Fruit fly (Drosophila melanogaster) whole organism, embryonic: ENCODE measurements around the gene CHES-1-like.
A peak's percentile ranks its signal among the peaks of the same experiment; 100 is the strongest.

ENCODE experiments used
- Abd-B ChIP-seq: fragments of 200-800 bp; sonication (Bioruptor generic); optimal IDR thresholded peaks from 2 replicates; lab custom pipeline; 2018; ENCODE audit warnings: missing biosample characterization, mild to moderate bottlenecking, missing genetic modification characterization, moderate library complexity
- Antp ChIP-seq: fragments of 200-800 bp; sonication (Bioruptor generic); optimal IDR thresholded peaks from 3 replicates; lab custom pipeline; 2016; ENCODE audit warnings: missing biosample characterization, missing genetic modification characterization
- BtbVII ChIP-seq: fragments of 200-800 bp; sonication (Bioruptor generic); optimal IDR thresholded peaks from 3 replicates; lab custom pipeline; 2017; ENCODE audit warnings: missing biosample characterization, mild to moderate bottlenecking, missing genetic modification characterization
- CG10147 ChIP-seq: fragments of 200-800 bp; sonication (Bioruptor generic); optimal IDR thresholded peaks from 2 replicates; lab custom pipeline; 2019; ENCODE audit warnings: missing biosample characterization, mild to moderate bottlenecking, missing genetic modification characterization, moderate library complexity
- CG12236 ChIP-seq: fragments of 200-800 bp; sonication (Bioruptor generic); optimal IDR thresholded peaks from 2 replicates; lab custom pipeline; 2016; ENCODE audit warnings: missing biosample characterization, missing genetic modification characterization
- CG1603 ChIP-seq: fragments of 200-800 bp; sonication (Bioruptor generic); optimal IDR thresholded peaks from 2 replicates; lab custom pipeline; 2019; ENCODE audit warnings: missing biosample characterization, mild to moderate bottlenecking, missing genetic modification characterization, moderate library complexity
- CG17568 ChIP-seq: fragments of 200-800 bp; sonication (Bioruptor generic); optimal IDR thresholded peaks from 2 replicates; lab custom pipeline; 2018; ENCODE audit warnings: missing biosample characterization, mild to moderate bottlenecking, missing genetic modification characterization, moderate library complexity
- CG1832 ChIP-seq: fragments of 200-800 bp; sonication (Bioruptor generic); optimal IDR thresholded peaks from 2 replicates; lab custom pipeline; 2017; ENCODE audit warnings: missing biosample characterization, mild to moderate bottlenecking, missing genetic modification characterization, inconsistent platforms
- CG18619 ChIP-seq: fragments of 200-800 bp; sonication (Bioruptor generic); optimal IDR thresholded peaks from 3 replicates; lab custom pipeline; 2017; ENCODE audit warnings: missing biosample characterization, mild to moderate bottlenecking, missing genetic modification characterization
- CG2202 ChIP-seq: fragments of 200-800 bp; sonication (Bioruptor generic); optimal IDR thresholded peaks from 2 replicates; lab custom pipeline; 2018; ENCODE audit warnings: missing biosample characterization, mild to moderate bottlenecking, missing genetic modification characterization
- CG2712 ChIP-seq: fragments of 200-800 bp; optimal IDR thresholded peaks from 3 replicates; lab custom pipeline; 2019; ENCODE audit warnings: missing biosample characterization, mild to moderate bottlenecking, missing genetic modification characterization, moderate library complexity
- CG2875 ChIP-seq: fragments of 200-800 bp; sonication (Bioruptor generic); optimal IDR thresholded peaks from 2 replicates; lab custom pipeline; 2017; ENCODE audit warnings: missing biosample characterization, mild to moderate bottlenecking, missing genetic modification characterization, missing genetic modification reagents
- CG30431 ChIP-seq: fragments of 200-800 bp; sonication (Bioruptor generic); optimal IDR thresholded peaks from 2 replicates; lab custom pipeline; 2017; ENCODE audit warnings: missing biosample characterization, missing genetic modification characterization
- CG3065 ChIP-seq: fragments of 200-800 bp; sonication (Bioruptor generic); optimal IDR thresholded peaks from 2 replicates; lab custom pipeline; 2016; ENCODE audit warnings: missing biosample characterization, missing genetic modification characterization
- CG31224 ChIP-seq: fragments of 200-800 bp; sonication (Bioruptor generic); IDR thresholded peaks from 2 replicates; pipeline ENCODE4 v1.3.6; 2022; ENCODE audit warnings: missing biosample characterization, missing genetic modification characterization
- CG33213 ChIP-seq: fragments of 200-800 bp; sonication (Bioruptor generic); optimal IDR thresholded peaks from 3 replicates; lab custom pipeline; 2016; ENCODE audit warnings: missing biosample characterization, missing genetic modification characterization
- CG34224 ChIP-seq: fragments of 200-800 bp; sonication (Bioruptor generic); IDR thresholded peaks from 3 replicates; pipeline ENCODE4 v1.3.6; 2022; ENCODE audit warnings: missing biosample characterization, missing genetic modification characterization; ENCODE audit not compliant: partially characterized antibody
- CG7271 ChIP-seq: fragments of 200-800 bp; sonication (Bioruptor generic); optimal IDR thresholded peaks from 2 replicates; lab custom pipeline; 2018; ENCODE audit warnings: missing biosample characterization, mild to moderate bottlenecking, missing genetic modification characterization, moderate library complexity
- CG7745 ChIP-seq: fragments of 200-800 bp; sonication (Bioruptor generic); optimal IDR thresholded peaks from 2 replicates; lab custom pipeline; 2018; ENCODE audit warnings: missing biosample characterization, mild to moderate bottlenecking, missing genetic modification characterization, moderate library complexity
- CG7963 ChIP-seq: fragments of 200-800 bp; sonication (Bioruptor generic); IDR thresholded peaks from 3 replicates; pipeline ENCODE4 v1.3.6; 2022; ENCODE audit warnings: missing biosample characterization, missing genetic modification characterization; ENCODE audit not compliant: partially characterized antibody
- CG7987 ChIP-seq: fragments of 200-800 bp; sonication (Bioruptor generic); optimal IDR thresholded peaks from 2 replicates; lab custom pipeline; 2018; ENCODE audit warnings: missing biosample characterization, mild to moderate bottlenecking, missing genetic modification characterization, moderate library complexity
- CG9609 ChIP-seq: fragments of 200-800 bp; sonication (Bioruptor generic); optimal IDR thresholded peaks from 3 replicates; lab custom pipeline; 2016; ENCODE audit warnings: missing biosample characterization, missing genetic modification characterization
- CrebB ChIP-seq: fragments of 200-800 bp; sonication (Bioruptor generic); optimal IDR thresholded peaks from 3 replicates; lab custom pipeline; 2018; ENCODE audit warnings: missing biosample characterization, mild to moderate bottlenecking, missing genetic modification characterization
- D19A ChIP-seq: fragments of 200-800 bp; optimal IDR thresholded peaks from 3 replicates; lab custom pipeline; 2019; ENCODE audit warnings: missing biosample characterization, mild to moderate bottlenecking, missing genetic modification characterization, moderate library complexity
- Fer1 ChIP-seq: fragments of 200-800 bp; sonication (Bioruptor generic); optimal IDR thresholded peaks from 2 replicates; lab custom pipeline; 2017; ENCODE audit warnings: missing biosample characterization, mild to moderate bottlenecking, missing genetic modification characterization
- Fer3 ChIP-seq: fragments of 200-800 bp; sonication (Bioruptor generic); optimal IDR thresholded peaks from 2 replicates; lab custom pipeline; 2018; ENCODE audit warnings: missing biosample characterization, mild to moderate bottlenecking, missing genetic modification characterization, moderate library complexity
- Hr3 ChIP-seq: fragments of 200-800 bp; sonication (Bioruptor generic); optimal IDR thresholded peaks from 3 replicates; lab custom pipeline; 2016; ENCODE audit warnings: missing biosample characterization, missing genetic modification characterization
- Hr39 ChIP-seq: fragments of >200 bp; optimal IDR thresholded peaks from 2 replicates; lab custom pipeline; 2017
- Lpt ChIP-seq: fragments of >200 bp; optimal IDR thresholded peaks from 2 replicates; lab custom pipeline; 2018; ENCODE audit warnings: missing biosample characterization, missing genetic modification characterization
- Max ChIP-seq: fragments of 200-800 bp; sonication (Bioruptor generic); optimal IDR thresholded peaks from 2 replicates; lab custom pipeline; 2016; ENCODE audit warnings: missing biosample characterization, mild to moderate bottlenecking, missing genetic modification characterization
- Meics ChIP-seq: fragments of 200-800 bp; sonication (Bioruptor generic); optimal IDR thresholded peaks from 2 replicates; lab custom pipeline; 2017; ENCODE audit warnings: missing biosample characterization, mild to moderate bottlenecking, missing genetic modification characterization
- Mes4 ChIP-seq: fragments of 200-800 bp; sonication (Bioruptor generic); optimal IDR thresholded peaks from 2 replicates; lab custom pipeline; 2016; ENCODE audit warnings: missing biosample characterization, missing genetic modification characterization
- Opbp ChIP-seq: fragments of 200-800 bp; sonication (Bioruptor generic); IDR thresholded peaks from 3 replicates; pipeline ENCODE4 v1.3.6; 2022; ENCODE audit warnings: missing biosample characterization, missing genetic modification characterization; ENCODE audit not compliant: partially characterized antibody
- Sox102F ChIP-seq: fragments of 200-800 bp; sonication (Bioruptor generic); optimal IDR thresholded peaks from 2 replicates; lab custom pipeline; 2018; ENCODE audit warnings: missing biosample characterization, mild to moderate bottlenecking, missing genetic modification characterization, moderate library complexity
- Trl ChIP-seq, 3 experiments: fragments of >200 bp in 2 of 3; fragments of 200-800 bp in 1 of 3; sonication (Bioruptor generic) in 1 of 3; optimal IDR thresholded peaks; 2 replicates in 1 of 3; 3 replicates in 2 of 3; lab custom pipeline; 2016 to 2017; ENCODE audit warnings: missing biosample characterization in 1 of 3, missing genetic modification characterization in 1 of 3
- ash1 ChIP-seq: fragments of 200-800 bp; sonication (Bioruptor generic); optimal IDR thresholded peaks from 2 replicates; lab custom pipeline; 2018; ENCODE audit warnings: missing biosample characterization, mild to moderate bottlenecking, missing genetic modification characterization
- bab2 ChIP-seq: fragments of 200-800 bp; sonication (Bioruptor generic); optimal IDR thresholded peaks from 2 replicates; lab custom pipeline; 2016; ENCODE audit warnings: missing biosample characterization, missing genetic modification characterization
- bigmax ChIP-seq: fragments of 200-800 bp; sonication (Bioruptor generic); optimal IDR thresholded peaks from 2 replicates; lab custom pipeline; 2018; ENCODE audit warnings: missing biosample characterization, mild to moderate bottlenecking, missing genetic modification characterization
- chm ChIP-seq: fragments of 200-800 bp; sonication (Bioruptor generic); IDR thresholded peaks from 2 replicates; pipeline ENCODE4 v1.3.6; 2022; ENCODE audit warnings: missing biosample characterization, missing genetic modification characterization
- fd64A ChIP-seq: fragments of 200-800 bp; sonication (Bioruptor generic); optimal IDR thresholded peaks from 3 replicates; lab custom pipeline; 2018; ENCODE audit warnings: missing biosample characterization, mild to moderate bottlenecking, missing genetic modification characterization
- otp ChIP-seq: fragments of 200-800 bp; sonication (Bioruptor generic); IDR thresholded peaks from 3 replicates; pipeline ENCODE4, ENCODE4 v1.3.6; 2022; ENCODE audit warnings: missing biosample characterization, missing genetic modification characterization
- pita ChIP-seq: fragments of 200-800 bp; sonication (Bioruptor generic); optimal IDR thresholded peaks from 2 replicates; lab custom pipeline; 2017; ENCODE audit warnings: missing biosample characterization, mild to moderate bottlenecking, missing genetic modification characterization
- pros ChIP-seq: fragments of 200-800 bp; sonication (Bioruptor generic); optimal IDR thresholded peaks from 3 replicates; lab custom pipeline; 2019; ENCODE audit warnings: missing biosample characterization, mild to moderate bottlenecking, missing genetic modification characterization, moderate library complexity
- rib ChIP-seq: fragments of 200-800 bp; sonication (Bioruptor generic); IDR thresholded peaks from 2 replicates; pipeline ENCODE4 v1.3.6; 2022; ENCODE audit warnings: missing biosample characterization, missing genetic modification characterization
- sob ChIP-seq: fragments of 200-800 bp; sonication (Bioruptor generic); IDR thresholded peaks from 2 replicates; pipeline ENCODE4 v1.3.6; 2022; ENCODE audit warnings: missing biosample characterization, missing genetic modification characterization
- stwl ChIP-seq: fragments of 200-800 bp; sonication (Bioruptor generic); optimal IDR thresholded peaks from 3 replicates; lab custom pipeline; 2018; ENCODE audit warnings: missing biosample characterization, mild to moderate bottlenecking, missing genetic modification characterization, moderate library complexity
- sug ChIP-seq: fragments of 200-800 bp; optimal IDR thresholded peaks from 2 replicates; lab custom pipeline; 2019; ENCODE audit warnings: missing biosample characterization, mild to moderate bottlenecking, missing genetic modification characterization, moderate library complexity

The CHES-1-like gene

dm6 chrX:7706398-7707349, 2.5 kb downstream of the CHES-1-like start (continued):
- TF ChIP-seq CG3065 (GFP tag; lab: Kevin White, UChicago) (peak; percentile 94), sug (tag; lab: Kevin White, UChicago) (peak; percentile 99), stwl (peak; percentile 34), fd64A (GFP tag; lab: Kevin White, UChicago) (peak; percentile 95), CG1832 (GFP tag; lab: Kevin White, UChicago) (no peak), CG34224 (GFP tag; lab: Robert Waterston, UW) (peak; percentile 30; the same call in 1 of the 3 replicates), Lpt (GFP tag; lab: Kevin White, UChicago) (no peak), CG2712 (tag; lab: Kevin White, UChicago) (peak; percentile 98), Sox102F (GFP tag; lab: Kevin White, UChicago) (peak; percentile 98), Antp (GFP tag; lab: Kevin White, UChicago) (peak; percentile 72), rib (peak; percentile 99), CG1603 (peak; percentile 91), D19A (tag; lab: Kevin White, UChicago) (peak; percentile 94), CG7271 (tag; lab: Kevin White, UChicago) (peak; percentile 87), CG7963 (GFP tag; lab: Robert Waterston, UW) (no peak), CG33213 (GFP tag; lab: Kevin White, UChicago) (peak; percentile 41), bab2 (GFP tag; lab: Kevin White, UChicago) (peak; percentile 86), CG10147 (GFP tag; lab: Kevin White, UChicago) (peak; percentile 98), otp (GFP tag; lab: Robert Waterston, UW) (peak; percentile 98), CG7987 (GFP tag; lab: Kevin White, UChicago) (peak; percentile 96), CG9609 (peak; percentile 79), Abd-B (GFP tag; lab: Kevin White, UChicago) (peak; percentile 97), pros (GFP tag; lab: Kevin White, UChicago) (peak; percentile 81), bigmax (peak; percentile 60), CG7745 (peak; percentile 64), Meics (GFP tag; lab: Kevin White, UChicago) (peak; percentile 98), chm (GFP tag; lab: Robert Waterston, UW) (peak; percentile 98), pita (no peak), Hr3 (GFP tag; lab: Kevin White, UChicago) (peak; percentile 96), Mes4 (GFP tag; lab: Kevin White, UChicago) (peak; percentile 52), Opbp (GFP tag; lab: Robert Waterston, UW) (no peak), ash1 (GFP tag; lab: Kevin White, UChicago) (peak; percentile 91), Trl (optimal IDR thresholded peaks at IDR 0.05; lab: Kevin White, UChicago) (peak; percentile 77 to 81), Trl (GFP tag; optimal IDR thresholded peaks at IDR 0.05; lab: Kevin White, UChicago) (peak; percentile 33), CrebB (tag; lab: Kevin White, UChicago) (peak; percentile 98), Hr39 (lab: Kevin White, UChicago) (no peak), CG2202 (peak; percentile 92), Max (GFP tag; lab: Kevin White, UChicago) (peak; percentile 80), CG2875 (peak; percentile 90), CG31224 (GFP tag; lab: Robert Waterston, UW) (peak; percentile 96), CG30431 (GFP tag; lab: Kevin White, UChicago) (peak; percentile 91), CG18619 (GFP tag; lab: Kevin White, UChicago) (peak; percentile 96), Fer1 (GFP tag; lab: Kevin White, UChicago) (peak; percentile 99), Fer3 (tag; lab: Kevin White, UChicago) (peak; percentile 99), BtbVII (peak; percentile 97), CG12236 (GFP tag; lab: Kevin White, UChicago) (no peak), sob (peak; percentile 99), CG17568 (peak; percentile 97)
